Worm (Caenorhabditis elegans) whole organism, midembryonic: ENCODE results near the gene F53E2.2.

Source experiments
- T22C8.4 ChIP-seq: fragments of 200-800 bp; sonication (Bioruptor generic); IDR thresholded peaks from 2 replicates; pipeline ENCODE4 v1.3.6; 2022; ENCODE audit warnings: missing genetic modification characterization, missing compliant biosample characterization
- flt-1 ChIP-seq: fragments of 200-800 bp; sonication (Bioruptor generic); IDR thresholded peaks from 2 replicates; pipeline ENCODE4 v1.3.6; 2022; ENCODE audit warnings: missing genetic modification characterization, missing compliant biosample characterization

- TF ChIP-seq flt-1 (GFP tag; lab: Robert Waterston, UW) (no peak), T22C8.4 (GFP tag; lab: Robert Waterston, UW) (no peak)
Observed at ce11 chrV:1438205-1438604, 36.7 kb upstream of the F53E2.2 start.
